Worm (Caenorhabditis elegans) whole organism, L1 larva: Measurements from ENCODE around the gene melo-3.

Source experiments
- alr-1 ChIP-seq: fragments of 200-800 bp; sonication (Bioruptor generic); optimal IDR thresholded peaks from 2 replicates; lab custom pipeline; 2018; ENCODE audit warnings: borderline replicate concordance, mild to moderate bottlenecking, missing genetic modification characterization, missing compliant biosample characterization
- aly-2 ChIP-seq: fragments of 150-350 bp; optimal IDR thresholded peaks from 2 replicates; lab custom pipeline; 2014; ENCODE audit warnings: missing biosample characterization, missing genetic modification characterization
- blmp-1 ChIP-seq: fragments of 150-350 bp; optimal IDR thresholded peaks from 2 replicates; lab custom pipeline; 2014; ENCODE audit warnings: missing biosample characterization, missing genetic modification characterization
- ceh-82 ChIP-seq, 3 experiments: fragments of 150-350 bp in 1 of 3; sonication (generic microtip) in 2 of 3; optimal IDR thresholded peaks; 2 replicates each; lab custom pipeline; 2014 to 2017; ENCODE audit warnings: missing biosample characterization in 3 of 3, missing genetic modification characterization in 3 of 3
- ceh-88 ChIP-seq: fragments of 200-800 bp; sonication (Bioruptor generic); IDR thresholded peaks from 2 replicates; pipeline ENCODE4 v1.3.6; 2022; ENCODE audit warnings: missing genetic modification characterization, missing compliant biosample characterization
- ces-1 ChIP-seq: fragments of 150-350 bp; optimal IDR thresholded peaks from 2 replicates; lab custom pipeline; 2014; ENCODE audit warnings: missing biosample characterization, missing genetic modification reagents, missing genetic modification characterization
- efl-3 ChIP-seq: fragments of 200-800 bp; sonication (Bioruptor generic); optimal IDR thresholded peaks from 2 replicates; lab custom pipeline; 2018; ENCODE audit warnings: mild to moderate bottlenecking, missing genetic modification characterization, missing compliant biosample characterization
- egl-13 ChIP-seq: sonication (generic microtip); optimal IDR thresholded peaks from 2 replicates; lab custom pipeline; 2016; ENCODE audit warnings: missing genotype, missing genetic modification reagents, missing genetic modification characterization, missing compliant biosample characterization
- egl-27 ChIP-seq, 2 experiments: fragments of 150-350 bp in 1 of 2; sonication (generic microtip); optimal IDR thresholded peaks; 3 replicates each; lab custom pipeline; 2017 to 2018; ENCODE audit warnings: missing biosample characterization in 2 of 2, missing genetic modification characterization in 2 of 2, missing genetic modification reagents in 2 of 2
- elt-2 ChIP-seq: sonication (generic microtip); optimal IDR thresholded peaks from 2 replicates; lab custom pipeline; 2016; ENCODE audit warnings: missing genetic modification characterization, mild to moderate bottlenecking, inconsistent platforms, missing compliant biosample characterization, missing genetic modification reagents
- elt-3 ChIP-seq, 6 experiments: fragments of 150-350 bp in 1 of 6; sonication (generic microtip); optimal IDR thresholded peaks; 2 replicates each; lab custom pipeline; 2017 to 2018; ENCODE audit warnings: missing biosample characterization in 6 of 6, missing genetic modification characterization in 6 of 6, inconsistent platforms in 1 of 6
- fkh-4 ChIP-seq: sonication (generic microtip); optimal IDR thresholded peaks from 2 replicates; lab custom pipeline; 2016; ENCODE audit warnings: missing compliant biosample characterization, missing genetic modification characterization, borderline replicate concordance
- fkh-8 ChIP-seq: sonication (generic microtip); optimal IDR thresholded peaks from 2 replicates; lab custom pipeline; 2016; ENCODE audit warnings: mild to moderate bottlenecking, missing genetic modification characterization, missing compliant biosample characterization
- fos-1 ChIP-seq: fragments of 150-350 bp; optimal IDR thresholded peaks from 2 replicates; lab custom pipeline; 2014; ENCODE audit warnings: missing biosample characterization, missing genetic modification characterization
- hlh-17 ChIP-seq: fragments of 200-800 bp; sonication (Bioruptor generic); optimal IDR thresholded peaks from 2 replicates; lab custom pipeline; 2018; ENCODE audit warnings: missing genetic modification characterization, mild to moderate bottlenecking, missing compliant biosample characterization, moderate library complexity, borderline replicate concordance
- hlh-4 ChIP-seq: sonication (generic microtip); optimal IDR thresholded peaks from 2 replicates; lab custom pipeline; 2016; ENCODE audit warnings: mild to moderate bottlenecking, missing genetic modification characterization, missing compliant biosample characterization
- hpl-2 ChIP-seq: fragments of 150-350 bp; optimal IDR thresholded peaks from 2 replicates; lab custom pipeline; 2014; ENCODE audit warnings: missing biosample characterization, missing genetic modification reagents, missing genetic modification characterization
- irx-1 ChIP-seq: sonication (generic microtip); optimal IDR thresholded peaks from 2 replicates; lab custom pipeline; 2016; ENCODE audit warnings: missing genetic modification characterization, missing compliant biosample characterization
- isw-1 ChIP-seq: fragments of 200-800 bp; sonication (Bioruptor generic); IDR thresholded peaks from 2 replicates; pipeline ENCODE4 v1.3.6; 2022; ENCODE audit warnings: missing genetic modification characterization, missing compliant biosample characterization
- jun-1 ChIP-seq: fragments of 150-350 bp; optimal IDR thresholded peaks from 2 replicates; lab custom pipeline; 2014; ENCODE audit warnings: missing biosample characterization, missing genetic modification reagents, missing genetic modification characterization
- lin-13 ChIP-seq: fragments of 150-350 bp; optimal IDR thresholded peaks from 2 replicates; lab custom pipeline; 2014; ENCODE audit warnings: missing biosample characterization, missing genetic modification reagents, missing genetic modification characterization
- lin-14 ChIP-seq: fragments of 200-800 bp; sonication (Bioruptor generic); optimal IDR thresholded peaks from 2 replicates; lab custom pipeline; 2018; ENCODE audit warnings: mild to moderate bottlenecking, missing genetic modification characterization, moderate library complexity, missing compliant biosample characterization
- lin-15B ChIP-seq: fragments of 150-350 bp; sonication (generic microtip); optimal IDR thresholded peaks from 3 replicates; lab custom pipeline; 2014; ENCODE audit warnings: missing biosample characterization, missing genetic modification characterization
- lin-35 ChIP-seq, 2 experiments: fragments of 150-350 bp; optimal IDR thresholded peaks; 2 replicates each; lab custom pipeline; 2014; ENCODE audit warnings: missing biosample characterization in 2 of 2, missing genetic modification characterization in 2 of 2, missing genetic modification reagents in 2 of 2
- lir-3 ChIP-seq: sonication (generic microtip); optimal IDR thresholded peaks from 2 replicates; lab custom pipeline; 2016; ENCODE audit warnings: mild to moderate bottlenecking, missing genetic modification characterization, moderate library complexity, missing compliant biosample characterization; ENCODE audit not compliant: poor library complexity
- mab-9 ChIP-seq: fragments of 200-800 bp; sonication (Bioruptor generic); IDR thresholded peaks from 2 replicates; pipeline ENCODE4 v1.3.6; 2022; ENCODE audit warnings: missing genetic modification reagents, missing genetic modification characterization, missing compliant biosample characterization
- mdl-1 ChIP-seq, 2 experiments: fragments of 150-350 bp; optimal IDR thresholded peaks; 2 replicates each; lab custom pipeline; 2014 to 2017; ENCODE audit warnings: missing biosample characterization in 2 of 2, missing genetic modification characterization in 2 of 2, inconsistent platforms in 1 of 2
- mep-1 ChIP-seq: fragments of 150-350 bp; optimal IDR thresholded peaks from 2 replicates; lab custom pipeline; 2014; ENCODE audit warnings: missing biosample characterization, missing genetic modification characterization
- nhr-11 ChIP-seq: fragments of 150-350 bp; optimal IDR thresholded peaks from 2 replicates; lab custom pipeline; 2014; ENCODE audit warnings: missing biosample characterization, missing genetic modification characterization
- nhr-12 ChIP-seq: sonication (generic microtip); optimal IDR thresholded peaks from 2 replicates; lab custom pipeline; 2017; ENCODE audit warnings: missing biosample characterization, missing genetic modification characterization
- nhr-19 ChIP-seq: fragments of 200-800 bp; sonication (Bioruptor generic); conservative IDR thresholded peaks from 2 replicates; pipeline ENCODE4 v1.3.6; 2022; ENCODE audit warnings: missing genetic modification characterization, missing compliant biosample characterization
- nhr-20 ChIP-seq: sonication (generic microtip); optimal IDR thresholded peaks from 2 replicates; lab custom pipeline; 2016; ENCODE audit warnings: mild to moderate bottlenecking, missing genetic modification characterization, missing compliant biosample characterization
- nhr-28 ChIP-seq: fragments of 150-350 bp; optimal IDR thresholded peaks from 2 replicates; lab custom pipeline; 2014; ENCODE audit warnings: missing biosample characterization, missing genetic modification characterization
- nhr-47 ChIP-seq: sonication (generic microtip); optimal IDR thresholded peaks from 2 replicates; lab custom pipeline; 2016; ENCODE audit warnings: mild to moderate bottlenecking, missing genetic modification characterization, moderate library complexity, missing compliant biosample characterization
- nhr-71 ChIP-seq: sonication (generic microtip); optimal IDR thresholded peaks from 2 replicates; lab custom pipeline; 2016; ENCODE audit warnings: mild to moderate bottlenecking, missing genetic modification characterization, moderate library complexity, missing compliant biosample characterization
- nhr-77 ChIP-seq: fragments of 150-350 bp; optimal IDR thresholded peaks from 2 replicates; lab custom pipeline; 2014; ENCODE audit warnings: missing biosample characterization, missing genetic modification characterization
- nhr-90 ChIP-seq: sonication (generic microtip); optimal IDR thresholded peaks from 2 replicates; lab custom pipeline; 2016; ENCODE audit warnings: mild to moderate bottlenecking, missing genetic modification characterization, missing compliant biosample characterization; ENCODE audit not compliant: poor library complexity
- pqm-1 ChIP-seq: sonication (generic microtip); optimal IDR thresholded peaks from 3 replicates; lab custom pipeline; 2017; ENCODE audit warnings: missing biosample characterization, missing genetic modification characterization
- skn-1 ChIP-seq: fragments of 150-350 bp; optimal IDR thresholded peaks from 2 replicates; lab custom pipeline; 2014; ENCODE audit warnings: missing biosample characterization, missing genetic modification characterization
- snu-23 ChIP-seq: sonication (generic microtip); optimal IDR thresholded peaks from 2 replicates; lab custom pipeline; 2016; ENCODE audit warnings: missing genetic modification characterization, missing compliant biosample characterization
- sptf-1 ChIP-seq: fragments of 150-350 bp; optimal IDR thresholded peaks from 2 replicates; lab custom pipeline; 2014; ENCODE audit warnings: missing biosample characterization, missing genetic modification characterization
- swsn-7 ChIP-seq: sonication (generic microtip); optimal IDR thresholded peaks from 2 replicates; lab custom pipeline; 2016; ENCODE audit warnings: missing genetic modification characterization, missing compliant biosample characterization
- tbx-2 ChIP-seq: sonication (generic microtip); optimal IDR thresholded peaks from 2 replicates; lab custom pipeline; 2016; ENCODE audit warnings: missing genetic modification characterization, missing compliant biosample characterization
- tlp-1 ChIP-seq: fragments of 150-350 bp; optimal IDR thresholded peaks from 2 replicates; lab custom pipeline; 2014; ENCODE audit warnings: missing biosample characterization, missing genetic modification characterization
- unc-130 ChIP-seq: fragments of 150-350 bp; optimal IDR thresholded peaks from 2 replicates; lab custom pipeline; 2017; ENCODE audit warnings: missing biosample characterization, missing genetic modification characterization, inconsistent platforms
- vab-15 ChIP-seq: sonication (generic microtip); optimal IDR thresholded peaks from 2 replicates; lab custom pipeline; 2017; ENCODE audit warnings: missing genotype, mild to moderate bottlenecking, missing genetic modification characterization, missing compliant biosample characterization
- xbp-1 ChIP-seq: sonication (generic microtip); optimal IDR thresholded peaks from 2 replicates; lab custom pipeline; 2016; ENCODE audit warnings: missing genetic modification characterization, missing compliant biosample characterization
- zag-1 ChIP-seq: fragments of 150-350 bp; optimal IDR thresholded peaks from 2 replicates; lab custom pipeline; 2014; ENCODE audit warnings: missing biosample characterization, missing genetic modification characterization
- zip-4 ChIP-seq: fragments of 200-800 bp; sonication (Bioruptor generic); optimal IDR thresholded peaks from 2 replicates; lab custom pipeline; 2018; ENCODE audit warnings: mild to moderate bottlenecking, missing genetic modification characterization, moderate library complexity, missing compliant biosample characterization

Gene melo-3

DNA sequence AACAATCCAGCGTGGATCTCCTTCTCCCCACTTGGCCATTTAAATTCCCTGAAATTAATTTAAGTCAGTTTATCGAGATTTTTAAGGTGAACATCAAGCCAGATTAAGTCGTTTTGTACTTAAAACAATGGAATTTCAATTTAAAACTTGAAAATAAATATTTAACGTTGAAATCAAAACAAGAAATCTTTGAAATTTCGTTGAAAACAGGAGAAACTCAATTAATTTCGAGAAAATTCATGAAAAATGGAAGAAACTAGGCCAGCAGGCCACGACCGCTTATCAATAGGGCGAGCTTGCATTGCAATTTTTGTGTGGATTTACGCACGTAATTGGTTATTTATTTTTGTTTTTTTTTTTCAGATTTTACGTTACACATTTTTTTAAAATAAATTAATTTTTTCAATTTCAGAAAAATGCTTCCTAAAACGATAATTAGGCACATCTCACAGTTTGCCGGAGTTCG, 48.7 kb upstream of the melo-3 start, which contains the start of the genes ahsa-1 and C01G10.7 (continued):
- TF ChIP-seq zip-4 (GFP tag; lab: Kevin White, UChicago): peak; percentile 33
- peak; percentile 54 for TF ChIP-seq zag-1 (tag; lab: Kevin White, UChicago)
- peak; percentile 63 for TF ChIP-seq unc-130 (tag; lab: Kevin White, UChicago)
- peak; percentile 60 for TF ChIP-seq fos-1
- TF ChIP-seq pqm-1 (tag; lab: Kevin White, UChicago): no peak
- TF ChIP-seq fkh-4: peak; percentile 94
- peak; percentile 87 for TF ChIP-seq isw-1
- peak; percentile 97 for TF ChIP-seq lir-3
- peak in 1 of 2 experiments; percentile 66 for TF ChIP-seq mdl-1 (tag; optimal IDR thresholded peaks at IDR 0.05; lab: Kevin White, UChicago)
- TF ChIP-seq xbp-1 (tag; lab: Kevin White, UChicago): peak; percentile 87
- peak; percentile 94 for TF ChIP-seq nhr-47
- peak; percentile 94 for TF ChIP-seq tbx-2
- peak; percentile 95 for TF ChIP-seq nhr-90 (tag; lab: Kevin White, UChicago)
- TF ChIP-seq mep-1: peak; percentile 96
- TF ChIP-seq alr-1: no peak
- no peak for TF ChIP-seq egl-13 (tag; lab: Kevin White, UChicago)
- TF ChIP-seq nhr-11 (tag; lab: Kevin White, UChicago): no peak
- no peak for TF ChIP-seq nhr-12 (tag; lab: Kevin White, UChicago)
- TF ChIP-seq irx-1 (tag; lab: Kevin White, UChicago): peak; percentile 92
- no peak for TF ChIP-seq ces-1 (GFP tag; lab: Kevin White, UChicago)
- TF ChIP-seq efl-3: no peak
- peak; percentile 38 for TF ChIP-seq aly-2 (tag; lab: Kevin White, UChicago)
- TF ChIP-seq sptf-1 (tag; lab: Kevin White, UChicago): no peak
- peak; percentile 95 for TF ChIP-seq snu-23 (GFP tag; lab: Kevin White, UChicago)
- no peak for TF ChIP-seq hlh-17 (GFP tag; lab: Kevin White, UChicago)
- peak; percentile 61 for TF ChIP-seq jun-1 (tag; lab: Kevin White, UChicago)
- TF ChIP-seq lin-14: peak; percentile 95
- peak; percentile 60 for TF ChIP-seq hpl-2 (GFP tag; lab: Kevin White, UChicago)
- no peak for TF ChIP-seq tlp-1 (tag; lab: Kevin White, UChicago)
- TF ChIP-seq lin-15B (tag; lab: Kevin White, UChicago): peak; percentile 99
- TF ChIP-seq nhr-20 (tag; lab: Kevin White, UChicago): peak; percentile 92
- TF ChIP-seq skn-1: peak; percentile 74
- TF ChIP-seq nhr-77 (tag; lab: Kevin White, UChicago): peak; percentile 80
- peak; percentile 93 for TF ChIP-seq vab-15 (tag; lab: Kevin White, UChicago)
- TF ChIP-seq ceh-88 (GFP tag; lab: Robert Waterston, UW): peak; percentile 53; the same call in 1 of the 2 replicates

ce11 chrV:15083659-15084058, 47.0 kb upstream of the melo-3 start:
- TF ChIP-seq efl-3 (no peak), lin-13 (GFP tag; lab: Kevin White, UChicago) (no peak), elt-3 (tag; optimal IDR thresholded peaks at IDR 0.05; lab: Kevin White, UChicago) (no peak), jun-1 (tag; lab: Kevin White, UChicago) (no peak), nhr-71 (tag; lab: Kevin White, UChicago) (peak; percentile 44), hlh-4 (no peak), nhr-19 (GFP tag; lab: Robert Waterston, UW) (peak; percentile 16; the same call in 1 of the 2 replicates), nhr-28 (tag; lab: Kevin White, UChicago) (no peak), isw-1 (no peak), mep-1 (no peak), elt-2 (no peak), lin-35 (GFP tag; optimal IDR thresholded peaks at IDR 0.05; lab: Kevin White, UChicago) (no peak), nhr-47 (no peak), tlp-1 (tag; lab: Kevin White, UChicago) (no peak), mab-9 (GFP tag; lab: Robert Waterston, UW) (no peak), nhr-77 (tag; lab: Kevin White, UChicago) (no peak), pqm-1 (tag; lab: Kevin White, UChicago) (no peak), snu-23 (GFP tag; lab: Kevin White, UChicago) (peak; percentile 19), blmp-1 (tag; lab: Kevin White, UChicago) (no peak), zip-4 (GFP tag; lab: Kevin White, UChicago) (no peak), mdl-1 (tag; optimal IDR thresholded peaks at IDR 0.05; lab: Kevin White, UChicago) (no peak), alr-1 (no peak), swsn-7 (tag; lab: Kevin White, UChicago) (no peak), zag-1 (tag; lab: Kevin White, UChicago) (no peak), ceh-82 (tag; optimal IDR thresholded peaks at IDR 0.05; lab: Kevin White, UChicago) (no peak), fkh-8 (tag; lab: Kevin White, UChicago) (no peak), egl-27 (tag; optimal IDR thresholded peaks at IDR 0.05; lab: Kevin White, UChicago) (no peak), fkh-4 (no peak), nhr-11 (tag; lab: Kevin White, UChicago) (no peak), lir-3 (no peak)
